Fruit fly (Drosophila melanogaster) whole organism, embryonic: Measurements from ENCODE around the gene CG1638.
A peak's percentile ranks its signal among the peaks of the same experiment; 100 is the strongest.

Source experiments
- Bteb2 ChIP-seq: fragments of 200-800 bp; sonication (Bioruptor generic); optimal IDR thresholded peaks from 2 replicates; lab custom pipeline; 2016; ENCODE audit warnings: missing biosample characterization, missing genetic modification characterization
- CG1024 ChIP-seq: fragments of 200-800 bp; sonication (Bioruptor generic); IDR thresholded peaks from 2 replicates; pipeline ENCODE4 v1.3.6; 2022; ENCODE audit warnings: missing biosample characterization, missing genetic modification characterization
- CG10959 ChIP-seq: fragments of 200-800 bp; sonication (Bioruptor generic); IDR thresholded peaks from 2 replicates; pipeline ENCODE4 v1.3.6; 2022; ENCODE audit warnings: missing biosample characterization, missing genetic modification characterization
- CG11247 ChIP-seq: fragments of 200-800 bp; sonication (Bioruptor generic); IDR thresholded peaks from 2 replicates; pipeline ENCODE4 v1.3.6; 2022; ENCODE audit warnings: missing biosample characterization, missing genetic modification characterization
- CG11504 ChIP-seq: fragments of 200-800 bp; sonication (Bioruptor generic); optimal IDR thresholded peaks from 3 replicates; lab custom pipeline; 2019; ENCODE audit warnings: missing biosample characterization, mild to moderate bottlenecking, missing genetic modification characterization, moderate library complexity
- CG12299 ChIP-seq: fragments of 200-800 bp; sonication (Bioruptor generic); optimal IDR thresholded peaks from 2 replicates; lab custom pipeline; 2018; ENCODE audit warnings: missing biosample characterization, mild to moderate bottlenecking, missing genetic modification characterization
- CG12769 ChIP-seq: fragments of 200-800 bp; sonication (Bioruptor generic); optimal IDR thresholded peaks from 2 replicates; lab custom pipeline; 2019; ENCODE audit warnings: missing biosample characterization, mild to moderate bottlenecking, missing genetic modification characterization, moderate library complexity
- CG12942 ChIP-seq: fragments of 200-800 bp; sonication (Bioruptor generic); optimal IDR thresholded peaks from 3 replicates; lab custom pipeline; 2016; ENCODE audit warnings: missing biosample characterization, missing genetic modification characterization
- CG13775 ChIP-seq: fragments of 200-800 bp; sonication (Bioruptor generic); optimal IDR thresholded peaks from 3 replicates; lab custom pipeline; 2017; ENCODE audit warnings: missing biosample characterization, mild to moderate bottlenecking, missing genetic modification characterization
- CG17612 ChIP-seq: fragments of 200-800 bp; sonication (Bioruptor generic); IDR thresholded peaks from 2 replicates; pipeline ENCODE4 v1.3.6; 2022; ENCODE audit warnings: missing biosample characterization, missing genetic modification characterization
- CG1792 ChIP-seq: fragments of 200-800 bp; sonication (Bioruptor generic); optimal IDR thresholded peaks from 2 replicates; lab custom pipeline; 2016; ENCODE audit warnings: missing biosample characterization, missing genetic modification characterization
- CG18476 ChIP-seq: fragments of 200-800 bp; sonication (Bioruptor generic); optimal IDR thresholded peaks from 2 replicates; lab custom pipeline; 2016; ENCODE audit warnings: missing biosample characterization, mild to moderate bottlenecking, missing genetic modification characterization
- CG18619 ChIP-seq: fragments of 200-800 bp; sonication (Bioruptor generic); optimal IDR thresholded peaks from 3 replicates; lab custom pipeline; 2017; ENCODE audit warnings: missing biosample characterization, mild to moderate bottlenecking, missing genetic modification characterization
- CG30403 ChIP-seq: fragments of 200-800 bp; sonication (Bioruptor generic); optimal IDR thresholded peaks from 3 replicates; lab custom pipeline; 2016; ENCODE audit warnings: missing biosample characterization, missing genetic modification characterization
- CG34376 ChIP-seq: fragments of 200-800 bp; sonication (Bioruptor generic); optimal IDR thresholded peaks from 2 replicates; lab custom pipeline; 2018; ENCODE audit warnings: missing biosample characterization, mild to moderate bottlenecking, missing genetic modification characterization
- CG4282 ChIP-seq: fragments of 200-800 bp; sonication (Bioruptor generic); optimal IDR thresholded peaks from 2 replicates; lab custom pipeline; 2016; ENCODE audit warnings: missing biosample characterization, missing genetic modification characterization
- CG6654 ChIP-seq: fragments of 200-800 bp; sonication (Bioruptor generic); optimal IDR thresholded peaks from 2 replicates; lab custom pipeline; 2017; ENCODE audit warnings: missing biosample characterization, mild to moderate bottlenecking, missing genetic modification characterization
- CG7745 ChIP-seq: fragments of 200-800 bp; sonication (Bioruptor generic); optimal IDR thresholded peaks from 2 replicates; lab custom pipeline; 2018; ENCODE audit warnings: missing biosample characterization, mild to moderate bottlenecking, missing genetic modification characterization, moderate library complexity
- Dad ChIP-seq: fragments of 200-800 bp; sonication (Bioruptor generic); optimal IDR thresholded peaks from 3 replicates; lab custom pipeline; 2016; ENCODE audit warnings: missing biosample characterization, missing genetic modification characterization
- Dbx ChIP-seq: fragments of 200-800 bp; sonication (Bioruptor generic); IDR thresholded peaks from 3 replicates; pipeline ENCODE4 v1.3.6; 2022; ENCODE audit warnings: missing biosample characterization, missing genetic modification characterization
- Deaf1 ChIP-seq: fragments of 200-800 bp; optimal IDR thresholded peaks from 3 replicates; lab custom pipeline; 2019; ENCODE audit warnings: missing biosample characterization, mild to moderate bottlenecking, missing genetic modification characterization, moderate library complexity
- Dip3 ChIP-seq: fragments of 200-800 bp; sonication (Bioruptor generic); optimal IDR thresholded peaks from 3 replicates; lab custom pipeline; 2016; ENCODE audit warnings: missing biosample characterization, missing genetic modification characterization
- Dref ChIP-seq: fragments of 200-800 bp; sonication (Bioruptor generic); IDR thresholded peaks from 2 replicates; pipeline ENCODE4 v1.3.6; 2022; ENCODE audit warnings: missing biosample characterization, missing genetic modification characterization
- Fer3 ChIP-seq: fragments of 200-800 bp; sonication (Bioruptor generic); optimal IDR thresholded peaks from 2 replicates; lab custom pipeline; 2018; ENCODE audit warnings: missing biosample characterization, mild to moderate bottlenecking, missing genetic modification characterization, moderate library complexity
- HLH3B ChIP-seq: fragments of 200-800 bp; sonication (Bioruptor generic); IDR thresholded peaks from 2 replicates; pipeline ENCODE4 v1.3.6; 2022; ENCODE audit warnings: missing biosample characterization, missing genetic modification characterization
- Hsf ChIP-seq: fragments of 200-800 bp; sonication (Bioruptor generic); optimal IDR thresholded peaks from 3 replicates; lab custom pipeline; 2016; ENCODE audit warnings: missing biosample characterization, missing genetic modification characterization
- NFAT ChIP-seq: fragments of 200-800 bp; sonication (Bioruptor generic); IDR thresholded peaks from 2 replicates; pipeline ENCODE4 v1.3.6; 2022; ENCODE audit warnings: missing biosample characterization, missing genetic modification characterization
- Ptx1 ChIP-seq: fragments of 200-800 bp; sonication (Bioruptor generic); IDR thresholded peaks from 2 replicates; pipeline ENCODE4 v1.3.6; 2022; ENCODE audit warnings: missing biosample characterization, missing genetic modification characterization
- Rfx ChIP-seq: fragments of 200-800 bp; sonication (Bioruptor generic); IDR thresholded peaks from 2 replicates; pipeline ENCODE4 v1.3.6; 2022; ENCODE audit warnings: missing biosample characterization, missing genetic modification characterization
- Stat92E ChIP-seq, 3 experiments: fragments of >200 bp in 2 of 3; fragments of 200-800 bp in 1 of 3; sonication (Bioruptor generic) in 1 of 3; optimal IDR thresholded peaks; 2 replicates each; lab custom pipeline; 2017 to 2019; ENCODE audit warnings: missing biosample characterization in 3 of 3, missing genetic modification characterization in 3 of 3, mild to moderate bottlenecking in 1 of 3, moderate library complexity in 1 of 3
- bbx ChIP-seq: fragments of 200-800 bp; sonication (Bioruptor generic); IDR thresholded peaks from 2 replicates; pipeline ENCODE4 v1.3.6; 2022; ENCODE audit warnings: missing biosample characterization, missing genetic modification characterization; ENCODE audit not compliant: partially characterized antibody
- cas ChIP-seq: fragments of 200-800 bp; sonication (Bioruptor generic); IDR thresholded peaks from 2 replicates; pipeline ENCODE4 v1.3.6; 2022; ENCODE audit warnings: missing biosample characterization, missing genetic modification characterization
- chm ChIP-seq: fragments of 200-800 bp; sonication (Bioruptor generic); IDR thresholded peaks from 2 replicates; pipeline ENCODE4 v1.3.6; 2022; ENCODE audit warnings: missing biosample characterization, missing genetic modification characterization
- dan ChIP-seq: fragments of 200-800 bp; sonication (Bioruptor generic); IDR thresholded peaks from 2 replicates; pipeline ENCODE4 v1.3.6; 2022; ENCODE audit warnings: missing biosample characterization, missing genetic modification characterization
- danr ChIP-seq: fragments of 200-800 bp; sonication (Bioruptor generic); IDR thresholded peaks from 2 replicates; pipeline ENCODE4 v1.3.6; 2022; ENCODE audit warnings: missing biosample characterization, missing genetic modification characterization
- disco-r ChIP-seq: fragments of 200-800 bp; sonication (Bioruptor generic); optimal IDR thresholded peaks from 2 replicates; lab custom pipeline; 2016; ENCODE audit warnings: missing biosample characterization, missing genetic modification characterization
- dmrt11E ChIP-seq: fragments of 200-800 bp; sonication (Bioruptor generic); optimal IDR thresholded peaks from 3 replicates; lab custom pipeline; 2018; ENCODE audit warnings: missing biosample characterization, mild to moderate bottlenecking, missing genetic modification characterization, moderate library complexity
- esg ChIP-seq: fragments of 200-800 bp; sonication (Bioruptor generic); conservative IDR thresholded peaks from 2 replicates; pipeline ENCODE4 v1.3.6; 2022; ENCODE audit warnings: missing biosample characterization, missing genetic modification characterization
- gro ChIP-seq: fragments of 200-800 bp; sonication (Bioruptor generic); optimal IDR thresholded peaks from 2 replicates; lab custom pipeline; 2016; ENCODE audit warnings: missing biosample characterization, missing genetic modification characterization
- gsb ChIP-seq: fragments of 200-800 bp; sonication (Bioruptor generic); IDR thresholded peaks from 2 replicates; pipeline ENCODE4 v1.3.6; 2022; ENCODE audit warnings: missing biosample characterization, missing genetic modification characterization
- hb ChIP-seq: fragments of 200-800 bp; sonication (Bioruptor generic); IDR thresholded peaks from 3 replicates; pipeline ENCODE4 v1.3.6; 2022; ENCODE audit warnings: missing biosample characterization, missing genetic modification characterization; ENCODE audit not compliant: partially characterized antibody
- lab ChIP-seq: fragments of 200-800 bp; sonication (Bioruptor generic); optimal IDR thresholded peaks from 3 replicates; lab custom pipeline; 2017; ENCODE audit warnings: missing biosample characterization, missing genetic modification characterization, mild to moderate bottlenecking, moderate library complexity, missing genetic modification reagents
- nmo ChIP-seq: fragments of 200-800 bp; sonication (Bioruptor generic); optimal IDR thresholded peaks from 2 replicates; lab custom pipeline; 2018; ENCODE audit warnings: missing biosample characterization, mild to moderate bottlenecking, missing genetic modification characterization, moderate library complexity
- row ChIP-seq: fragments of 200-800 bp; sonication (Bioruptor generic); IDR thresholded peaks from 3 replicates; pipeline ENCODE4 v1.3.6; 2022; ENCODE audit warnings: missing biosample characterization, missing genetic modification characterization
- so ChIP-seq: fragments of 200-800 bp; sonication (Bioruptor generic); IDR thresholded peaks from 3 replicates; pipeline ENCODE4 v1.3.6; 2022; ENCODE audit warnings: missing biosample characterization, missing genetic modification characterization
- sr ChIP-seq: fragments of 200-800 bp; sonication (Bioruptor generic); IDR thresholded peaks from 3 replicates; pipeline ENCODE4 v1.3.6; 2022; ENCODE audit warnings: missing biosample characterization, missing genetic modification characterization
- tin ChIP-seq: fragments of 200-800 bp; sonication (Bioruptor generic); optimal IDR thresholded peaks from 3 replicates; lab custom pipeline; 2016; ENCODE audit warnings: missing biosample characterization, missing genetic modification characterization
- toy ChIP-seq: fragments of 200-800 bp; sonication (Bioruptor generic); IDR thresholded peaks from 2 replicates; pipeline ENCODE4 v1.3.6; 2022; ENCODE audit warnings: missing biosample characterization, missing genetic modification characterization
- unc-4 ChIP-seq: fragments of 200-800 bp; sonication (Bioruptor generic); IDR thresholded peaks from 2 replicates; pipeline ENCODE4 v1.3.6; 2022; ENCODE audit warnings: missing biosample characterization, missing genetic modification characterization; ENCODE audit not compliant: partially characterized antibody
- usp ChIP-seq: fragments of >200 bp; optimal IDR thresholded peaks from 2 replicates; lab custom pipeline; 2017; ENCODE audit warnings: missing biosample characterization, missing genetic modification characterization
- vnd ChIP-seq: fragments of 200-800 bp; sonication (Bioruptor generic); IDR thresholded peaks from 3 replicates; pipeline ENCODE4 v1.3.6; 2022; ENCODE audit warnings: missing biosample characterization, missing genetic modification characterization; ENCODE audit not compliant: partially characterized antibody
- zen ChIP-seq: fragments of 200-800 bp; sonication (Bioruptor generic); optimal IDR thresholded peaks from 3 replicates; lab custom pipeline; 2018; ENCODE audit warnings: missing biosample characterization, mild to moderate bottlenecking, missing genetic modification characterization, moderate library complexity

CG1638 gene

DNA sequence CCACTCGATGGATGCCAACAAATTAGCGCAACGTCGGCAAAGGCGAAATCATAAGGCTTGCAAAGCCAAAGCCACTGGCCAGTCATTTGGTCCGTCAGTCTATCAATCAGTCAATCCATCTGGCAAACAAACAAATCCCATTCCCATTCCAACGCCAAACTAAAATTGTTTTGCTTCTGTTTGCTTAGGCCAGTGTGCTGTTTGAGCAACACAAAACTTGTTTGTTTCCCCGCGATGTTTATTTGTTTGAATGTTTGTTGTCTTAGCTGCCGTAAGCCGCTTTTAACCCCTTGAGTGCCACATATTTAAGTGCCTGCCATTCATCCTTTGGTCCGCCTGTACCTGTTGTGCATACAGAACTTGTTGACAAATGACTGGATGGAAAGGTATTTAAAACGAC, 39.5 kb upstream of the CG1638 start (continued):
- TF ChIP-seq CG11247 (GFP tag; lab: Robert Waterston, UW) (no peak), Hsf (GFP tag; lab: Kevin White, UChicago) (peak; percentile 28), CG4282 (GFP tag; lab: Kevin White, UChicago) (no peak), esg (GFP tag; lab: Robert Waterston, UW) (no peak), danr (no peak), NFAT (GFP tag; lab: Robert Waterston, UW) (no peak), CG6654 (no peak), Stat92E (GFP tag; optimal IDR thresholded peaks at IDR 0.05; lab: Kevin White, UChicago) (no peak), Deaf1 (tag; lab: Kevin White, UChicago) (no peak), nmo (GFP tag; lab: Kevin White, UChicago) (no peak), gsb (no peak), CG1024 (peak; percentile 58; the same call in 1 of the 2 replicates), CG10959 (GFP tag; lab: Robert Waterston, UW) (peak; percentile 65; the same call in 1 of the 2 replicates), CG12769 (tag; lab: Kevin White, UChicago) (peak; percentile 10), CG12299 (tag; lab: Kevin White, UChicago) (peak; percentile 16), so (GFP tag; lab: Robert Waterston, UW) (peak; percentile 63; the same call in 2 of the 3 replicates), hb (GFP tag; lab: Robert Waterston, UW) (no peak), disco-r (GFP tag; lab: Kevin White, UChicago) (peak; percentile 28), lab (GFP tag; lab: Kevin White, UChicago) (peak; percentile 42), CG1792 (GFP tag; lab: Kevin White, UChicago) (no peak), CG30403 (no peak), Fer3 (tag; lab: Kevin White, UChicago) (no peak), gro (GFP tag; lab: Kevin White, UChicago) (no peak), toy (GFP tag; lab: Robert Waterston, UW) (no peak), CG13775 (peak; percentile 45), Rfx (GFP tag; lab: Robert Waterston, UW) (no peak), CG7745 (peak; percentile 93), Dref (GFP tag; lab: Robert Waterston, UW) (no peak), vnd (no peak), CG17612 (GFP tag; lab: Robert Waterston, UW) (no peak), tin (peak; percentile 10), CG18619 (GFP tag; lab: Kevin White, UChicago) (peak; percentile 53), CG34376 (no peak), CG12942 (GFP tag; lab: Kevin White, UChicago) (peak; percentile 38), dan (GFP tag; lab: Robert Waterston, UW) (no peak), Bteb2 (GFP tag; lab: Kevin White, UChicago) (no peak), zen (tag; lab: Kevin White, UChicago) (peak; percentile 91), CG18476 (GFP tag; lab: Kevin White, UChicago) (peak; percentile 6), bbx (no peak), Dip3 (GFP tag; lab: Kevin White, UChicago) (no peak), chm (GFP tag; lab: Robert Waterston, UW) (peak; percentile 80; the same call in 1 of the 2 replicates), usp (GFP tag; lab: Kevin White, UChicago) (no peak), CG11504 (tag; lab: Kevin White, UChicago) (no peak), dmrt11E (tag; lab: Kevin White, UChicago) (peak; percentile 90), Dbx (no peak), unc-4 (no peak), Ptx1 (GFP tag; lab: Robert Waterston, UW) (no peak), row (GFP tag; lab: Robert Waterston, UW) (no peak), HLH3B (GFP tag; lab: Robert Waterston, UW) (no peak; the same call in 1 of the 2 replicates), cas (no peak), sr (GFP tag; lab: Robert Waterston, UW) (no peak), Dad (no peak)
